Worm (Caenorhabditis elegans) whole organism, mixed stage, embryonic: ENCODE results near the gene F19D8.2.

ENCODE experiments used
- M03D4.4 ChIP-seq: sonication (generic microtip); optimal IDR thresholded peaks from 2 replicates; lab custom pipeline; 2017; ENCODE audit warnings: mild to moderate bottlenecking, missing genetic modification characterization, missing compliant biosample characterization
- bed-3 ChIP-seq: fragments of 200-800 bp; sonication (Bioruptor generic); optimal IDR thresholded peaks from 3 replicates; lab custom pipeline; 2018; ENCODE audit warnings: mild to moderate bottlenecking, missing genetic modification characterization, moderate library complexity, missing compliant biosample characterization
- ceh-83 ChIP-seq: fragments of 200-800 bp; sonication (Bioruptor generic); optimal IDR thresholded peaks from 2 replicates; lab custom pipeline; 2018; ENCODE audit warnings: mild to moderate bottlenecking, missing genetic modification characterization, missing compliant biosample characterization
- elt-1 ChIP-seq: sonication (generic microtip); optimal IDR thresholded peaks from 2 replicates; lab custom pipeline; 2017; ENCODE audit warnings: missing genetic modification characterization, mild to moderate bottlenecking, missing compliant biosample characterization, antibody characterized with exemption, moderate library complexity, borderline replicate concordance; ENCODE audit not compliant: insufficient read depth
- flh-1 ChIP-seq: fragments of 200-800 bp; sonication (Bioruptor generic); optimal IDR thresholded peaks from 2 replicates; lab custom pipeline; 2018; ENCODE audit warnings: mild to moderate bottlenecking, missing genetic modification characterization, moderate library complexity, missing compliant biosample characterization
- lin-13 ChIP-seq: fragments of 150-350 bp; optimal IDR thresholded peaks from 2 replicates; lab custom pipeline; 2014; ENCODE audit warnings: missing biosample characterization, missing genetic modification characterization
- mab-5 ChIP-seq: fragments of 150-350 bp; optimal IDR thresholded peaks from 2 replicates; lab custom pipeline; 2014; ENCODE audit warnings: missing biosample characterization, missing genetic modification characterization
- mep-1 ChIP-seq: fragments of 150-350 bp; optimal IDR thresholded peaks from 2 replicates; lab custom pipeline; 2017; ENCODE audit warnings: missing biosample characterization, missing genetic modification reagents, missing genetic modification characterization, inconsistent platforms
- nhr-28 ChIP-seq: fragments of 150-350 bp; optimal IDR thresholded peaks from 2 replicates; lab custom pipeline; 2014; ENCODE audit warnings: missing biosample characterization, missing genetic modification characterization
- nhr-76 ChIP-seq: sonication (generic microtip); optimal IDR thresholded peaks from 2 replicates; lab custom pipeline; 2017; ENCODE audit warnings: missing biosample characterization, missing genetic modification characterization
- snpc-4 ChIP-seq: fragments of 150-350 bp; optimal IDR thresholded peaks from 2 replicates; lab custom pipeline; 2014; ENCODE audit warnings: missing biosample characterization, missing genetic modification characterization
- sptf-1 ChIP-seq: sonication (generic microtip); optimal IDR thresholded peaks from 2 replicates; lab custom pipeline; 2017; ENCODE audit warnings: mild to moderate bottlenecking, missing genetic modification characterization, moderate library complexity, missing compliant biosample characterization
- unc-39 ChIP-seq: fragments of 150-350 bp; optimal IDR thresholded peaks from 2 replicates; lab custom pipeline; 2014; ENCODE audit warnings: missing biosample characterization, missing genetic modification characterization
- zip-8 ChIP-seq: fragments of 150-350 bp; optimal IDR thresholded peaks from 2 replicates; lab custom pipeline; 2014; ENCODE audit warnings: missing biosample characterization, missing genetic modification characterization

ce11 chrX:13873324-13873933, 39.2 kb downstream of the F19D8.2 start:
- TF ChIP-seq unc-39 (no peak), nhr-28 (tag; lab: Kevin White, UChicago) (no peak), flh-1 (GFP tag; lab: Kevin White, UChicago) (no peak), ceh-83 (GFP tag; lab: Kevin White, UChicago) (no peak), nhr-76 (tag; lab: Kevin White, UChicago) (no peak), snpc-4 (tag; lab: Kevin White, UChicago) (no peak), mep-1 (tag; lab: Kevin White, UChicago) (no peak), lin-13 (tag; lab: Kevin White, UChicago) (no peak), mab-5 (tag; lab: Kevin White, UChicago) (no peak), M03D4.4 (tag; lab: Kevin White, UChicago) (no peak), elt-1 (tag; lab: Kevin White, UChicago) (no peak), bed-3 (GFP tag; lab: Kevin White, UChicago) (no peak), sptf-1 (tag; lab: Kevin White, UChicago) (peak; percentile 9), zip-8 (no peak)
